Worm (Caenorhabditis elegans): ENCODE results near the gene F26D2.15.

The F26D2.15 gene

DNA sequence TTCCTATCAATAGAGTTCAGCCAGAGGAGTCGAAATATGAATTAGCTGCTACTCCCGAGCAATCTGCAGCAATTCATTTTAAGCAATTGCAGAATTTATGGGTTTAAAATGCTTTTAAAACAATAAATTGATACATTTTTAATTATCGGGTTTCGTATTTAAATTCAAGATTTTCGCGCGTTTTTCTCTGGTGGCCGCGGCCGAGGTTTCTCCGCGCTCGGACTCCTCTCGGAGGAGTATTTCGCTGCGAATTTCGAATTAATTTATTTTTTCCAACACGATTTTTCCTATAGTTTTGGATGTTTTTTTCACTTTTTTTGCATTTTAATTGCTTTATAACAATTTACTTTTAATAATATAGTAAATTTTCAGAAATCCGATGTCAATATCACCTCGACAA, 36.1 kb upstream of the F26D2.15 start, which contains the start of gene F13A7.14 (continued):
- TF ChIP-seq vab-15 (tag; optimal IDR thresholded peaks at IDR 0.05) = peak; percentile 74
- peak; percentile 96 for TF ChIP-seq dsc-1 (tag; optimal IDR thresholded peaks at IDR 0.05)
- TF ChIP-seq ceh-88 (GFP tag; IDR thresholded peaks at IDR 0.05) = peak; percentile 71
- peak; percentile 15 for TF ChIP-seq F16B12.6 (tag; optimal IDR thresholded peaks at IDR 0.05)
- peak in 1 of 2 experiments; percentile 98 for TF ChIP-seq ztf-11 (tag; optimal IDR thresholded peaks at IDR 0.05)
- TF ChIP-seq ama-1 (optimal IDR thresholded peaks at IDR 0.05) = no peak
- TF ChIP-seq lir-3 (tag; optimal IDR thresholded peaks at IDR 0.05; ENCODE audit: poor library complexity) = peak; percentile 96
- TF ChIP-seq ztf-4 (tag; optimal IDR thresholded peaks at IDR 0.05) = peak; percentile 58
- TF ChIP-seq unc-130 (tag; optimal IDR thresholded peaks at IDR 0.05) = peak; percentile 79
- TF ChIP-seq ets-5 (GFP tag; IDR thresholded peaks at IDR 0.05) = no peak
- TF ChIP-seq unc-86 (tag; optimal IDR thresholded peaks at IDR 0.05) = peak; percentile 83
- TF ChIP-seq elt-3 (tag; optimal IDR thresholded peaks at IDR 0.05) = peak in 2 of 6 experiments; percentile 29 to 87
- TF ChIP-seq sox-4 (tag; optimal IDR thresholded peaks at IDR 0.05) = peak; percentile 94
- TF ChIP-seq zip-4 (GFP tag; optimal IDR thresholded peaks at IDR 0.05) = peak; percentile 80
- TF ChIP-seq nhr-77 (tag; optimal IDR thresholded peaks at IDR 0.05) = peak; percentile 1
- TF ChIP-seq mef-2 (tag; optimal IDR thresholded peaks at IDR 0.05) = no peak
- peak; percentile 95 for TF ChIP-seq nhr-47 (tag; optimal IDR thresholded peaks at IDR 0.05)
- peak; percentile 46 for TF ChIP-seq blmp-1 (tag; optimal IDR thresholded peaks at IDR 0.05)
- TF ChIP-seq sptf-1 (tag; optimal IDR thresholded peaks at IDR 0.05) = no peak
- peak; percentile 79 for TF ChIP-seq efl-3 (GFP tag; optimal IDR thresholded peaks at IDR 0.05)
- TF ChIP-seq efl-1 (optimal IDR thresholded peaks at IDR 0.05) = peak; percentile 97 to 98
- peak; percentile 97 to 100 for TF ChIP-seq efl-1 (GFP tag; optimal IDR thresholded peaks at IDR 0.05 in 1 of 2)
- peak; percentile 95 to 98 (median 97) for TF ChIP-seq dpl-1 (GFP tag; optimal IDR thresholded peaks at IDR 0.05)
- no peak for TF ChIP-seq unc-30 (tag; optimal IDR thresholded peaks at IDR 0.05)
- no peak for TF ChIP-seq unc-62 (GFP tag; optimal IDR thresholded peaks at IDR 0.05)
- no peak for TF ChIP-seq tlp-1 (tag; optimal IDR thresholded peaks at IDR 0.05)
- TF ChIP-seq C34B4.2 (tag; optimal IDR thresholded peaks at IDR 0.05) = no peak
- no peak for TF ChIP-seq nhr-84 (tag; optimal IDR thresholded peaks at IDR 0.05)
- peak; percentile 99 for TF ChIP-seq rnt-1 (tag; optimal IDR thresholded peaks at IDR 0.05)
- TF ChIP-seq lsy-2 (tag; optimal IDR thresholded peaks at IDR 0.05) = peak; percentile 79 to 89
- TF ChIP-seq ceh-8 (GFP tag; optimal IDR thresholded peaks at IDR 0.05) = peak; percentile 61
- TF ChIP-seq fkh-10 (GFP tag; optimal IDR thresholded peaks at IDR 0.05) = no peak
- peak; percentile 88 for TF ChIP-seq C04F5.9 (tag; optimal IDR thresholded peaks at IDR 0.05)
- peak; percentile 67 for TF ChIP-seq hlh-17 (GFP tag; optimal IDR thresholded peaks at IDR 0.05; ENCODE audit: borderline replicate concordance)
- peak; percentile 91 for TF ChIP-seq unc-98 (GFP tag; IDR thresholded peaks at IDR 0.05)
- peak; percentile 91 for TF ChIP-seq nhr-19 (GFP tag; conservative IDR thresholded peaks at IDR 0.05)
- peak in 1 of 2 experiments; percentile 47 for TF ChIP-seq mdl-1 (tag; optimal IDR thresholded peaks at IDR 0.05)
- peak; percentile 84 for TF ChIP-seq snpc-4 (tag; optimal IDR thresholded peaks at IDR 0.05)
- no peak for TF ChIP-seq nhr-12 (tag; optimal IDR thresholded peaks at IDR 0.05)
- TF ChIP-seq nhr-11 (tag; optimal IDR thresholded peaks at IDR 0.05) = peak; percentile 25
- no peak for TF ChIP-seq nhr-76 (tag; optimal IDR thresholded peaks at IDR 0.05)
- TF ChIP-seq grh-1 (GFP tag; IDR thresholded peaks at IDR 0.05) = peak; percentile 86
- peak; percentile 82 for TF ChIP-seq isw-1 (GFP tag; IDR thresholded peaks at IDR 0.05)
- TF ChIP-seq hlh-4 (tag; optimal IDR thresholded peaks at IDR 0.05) = peak; percentile 82
- peak; percentile 97 for TF ChIP-seq fkh-4 (tag; optimal IDR thresholded peaks at IDR 0.05; ENCODE audit: borderline replicate concordance)
- TF ChIP-seq jun-1 (tag; optimal IDR thresholded peaks at IDR 0.05) = peak; percentile 54
- no peak for TF ChIP-seq aly-2 (tag; optimal IDR thresholded peaks at IDR 0.05)
- peak; percentile 32 for TF ChIP-seq ceh-63 (GFP tag; optimal IDR thresholded peaks at IDR 0.05)
- peak; percentile 76 for TF ChIP-seq C16A3.4 (tag; optimal IDR thresholded peaks at IDR 0.05)
- no peak for TF ChIP-seq hpl-2 (GFP tag; optimal IDR thresholded peaks at IDR 0.05)
- TF ChIP-seq nhr-85 (tag) = peak; percentile 95
- peak; percentile 91 for TF ChIP-seq xbp-1 (tag; optimal IDR thresholded peaks at IDR 0.05)
- TF ChIP-seq lin-39 (tag; optimal IDR thresholded peaks at IDR 0.05) = peak; percentile 78
- peak; percentile 83 for TF ChIP-seq Y116A8C.19 (tag; optimal IDR thresholded peaks at IDR 0.05; ENCODE audit: borderline replicate concordance)
